Worm (Caenorhabditis elegans) whole organism, young adult: ENCODE data around the gene nhr-67.

Experiments used
- B0336.3 ChIP-seq: fragments of 200-800 bp; sonication (Bioruptor generic); IDR thresholded peaks from 2 replicates; pipeline ENCODE4 v1.3.6; 2022; ENCODE audit warnings: missing genetic modification characterization, missing compliant biosample characterization
- F10E7.11 ChIP-seq: sonication (generic microtip); optimal IDR thresholded peaks from 2 replicates; lab custom pipeline; 2017; ENCODE audit warnings: mild to moderate bottlenecking, missing genetic modification characterization, moderate library complexity, missing compliant biosample characterization
- F22D6.2 ChIP-seq: sonication (generic microtip); optimal IDR thresholded peaks from 2 replicates; lab custom pipeline; 2016; ENCODE audit warnings: mild to moderate bottlenecking, missing genetic modification characterization, missing compliant biosample characterization
- F23B12.7 ChIP-seq: sonication (generic microtip); optimal IDR thresholded peaks from 2 replicates; lab custom pipeline; 2017; ENCODE audit warnings: missing genetic modification characterization, mild to moderate bottlenecking, missing compliant biosample characterization, antibody characterized with exemption, moderate library complexity; ENCODE audit not compliant: insufficient read depth
- F33H1.4 ChIP-seq: fragments of 200-800 bp; sonication (Bioruptor generic); IDR thresholded peaks from 2 replicates; pipeline ENCODE4 v1.3.6; 2022; ENCODE audit warnings: missing genetic modification reagents, missing genetic modification characterization, missing compliant biosample characterization
- F52B5.7 ChIP-seq: sonication (generic microtip); optimal IDR thresholded peaks from 2 replicates; lab custom pipeline; 2016; ENCODE audit warnings: mild to moderate bottlenecking, missing genetic modification characterization, missing compliant biosample characterization
- F57A8.1 ChIP-seq: fragments of 200-800 bp; sonication (Bioruptor generic); optimal IDR thresholded peaks from 2 replicates; lab custom pipeline; 2018; ENCODE audit warnings: mild to moderate bottlenecking, missing genetic modification characterization, moderate library complexity, missing compliant biosample characterization
- K12H6.12 ChIP-seq: fragments of 200-800 bp; sonication (Bioruptor generic); optimal IDR thresholded peaks from 2 replicates; lab custom pipeline; 2018; ENCODE audit warnings: mild to moderate bottlenecking, missing genetic modification characterization, missing compliant biosample characterization
- T07F8.4 ChIP-seq: sonication (generic microtip); optimal IDR thresholded peaks from 2 replicates; lab custom pipeline; 2016; ENCODE audit warnings: mild to moderate bottlenecking, missing genetic modification characterization, moderate library complexity, missing compliant biosample characterization
- Y53G8AR.9 ChIP-seq: fragments of 200-800 bp; sonication (Bioruptor generic); conservative IDR thresholded peaks from 2 replicates; pipeline ENCODE4 v1.3.6; 2022; ENCODE audit warnings: missing genetic modification reagents, missing genetic modification characterization, missing compliant biosample characterization
- Y56A3A.18 ChIP-seq: fragments of 200-800 bp; sonication (Bioruptor generic); IDR thresholded peaks from 2 replicates; pipeline ENCODE4 v1.3.6; 2022; ENCODE audit warnings: missing genetic modification reagents, missing genetic modification characterization, missing compliant biosample characterization
- Y67H2A.10 ChIP-seq: fragments of 200-800 bp; sonication (Bioruptor generic); conservative IDR thresholded peaks from 2 replicates; pipeline ENCODE4 v1.3.6; 2022; ENCODE audit warnings: missing genetic modification reagents, missing genetic modification characterization, missing compliant biosample characterization
- Y95B8A.8 ChIP-seq: fragments of 200-800 bp; sonication (Bioruptor generic); IDR thresholded peaks from 2 replicates; pipeline ENCODE4 v1.3.6; 2022; ENCODE audit warnings: missing genetic modification reagents, missing genetic modification characterization, missing compliant biosample characterization
- atf-7 ChIP-seq: sonication (generic microtip); optimal IDR thresholded peaks from 2 replicates; lab custom pipeline; 2017; ENCODE audit warnings: mild to moderate bottlenecking, missing genetic modification characterization, missing compliant biosample characterization
- athp-1 ChIP-seq: sonication (generic microtip); optimal IDR thresholded peaks from 2 replicates; lab custom pipeline; 2017; ENCODE audit warnings: mild to moderate bottlenecking, missing genetic modification characterization, missing compliant biosample characterization
- attf-3 ChIP-seq: fragments of 200-800 bp; sonication (Bioruptor generic); conservative IDR thresholded peaks from 2 replicates; pipeline ENCODE4 v1.3.6; 2022; ENCODE audit warnings: missing genetic modification reagents, missing genetic modification characterization, missing compliant biosample characterization
- cebp-2 ChIP-seq: fragments of 200-800 bp; sonication (Bioruptor generic); IDR thresholded peaks from 2 replicates; pipeline ENCODE4 v1.3.6; 2022; ENCODE audit warnings: missing genetic modification characterization, missing compliant biosample characterization
- ceh-27 ChIP-seq: fragments of 200-800 bp; sonication (Bioruptor generic); optimal IDR thresholded peaks from 2 replicates; lab custom pipeline; 2018; ENCODE audit warnings: mild to moderate bottlenecking, missing genetic modification characterization, moderate library complexity, missing compliant biosample characterization
- ceh-79 ChIP-seq: sonication (generic microtip); optimal IDR thresholded peaks from 2 replicates; lab custom pipeline; 2017; ENCODE audit warnings: mild to moderate bottlenecking, missing genetic modification characterization, missing compliant biosample characterization
- chd-7 ChIP-seq: sonication (generic microtip); optimal IDR thresholded peaks from 2 replicates; lab custom pipeline; 2016; ENCODE audit warnings: mild to moderate bottlenecking, missing genetic modification characterization, moderate library complexity, missing compliant biosample characterization
- die-1 ChIP-seq: sonication (generic microtip); optimal IDR thresholded peaks from 2 replicates; lab custom pipeline; 2016; ENCODE audit warnings: missing genotype, mild to moderate bottlenecking, missing genetic modification characterization, missing compliant biosample characterization
- dox-1 ChIP-seq: fragments of 200-800 bp; sonication (Bioruptor generic); IDR thresholded peaks from 2 replicates; pipeline ENCODE4 v1.3.6; 2022; ENCODE audit warnings: missing genetic modification reagents, missing genetic modification characterization, missing compliant biosample characterization
- egl-18 ChIP-seq: fragments of 200-800 bp; sonication (Bioruptor generic); IDR thresholded peaks from 2 replicates; pipeline ENCODE4 v1.3.6; 2022; ENCODE audit warnings: missing genetic modification reagents, missing genetic modification characterization, missing compliant biosample characterization
- ekl-4 ChIP-seq: fragments of 200-800 bp; sonication (Bioruptor generic); IDR thresholded peaks from 2 replicates; pipeline ENCODE4 v1.3.6; 2022; ENCODE audit warnings: missing genetic modification reagents, missing genetic modification characterization, missing compliant biosample characterization
- hlh-26 ChIP-seq: fragments of 200-800 bp; sonication (Bioruptor generic); conservative IDR thresholded peaks from 2 replicates; pipeline ENCODE4 v1.3.6; 2022; ENCODE audit warnings: missing genetic modification reagents, missing genetic modification characterization, missing compliant biosample characterization
- hmg-1.2 ChIP-seq: fragments of 200-800 bp; sonication (Bioruptor generic); IDR thresholded peaks from 2 replicates; pipeline ENCODE4 v1.3.6; 2022; ENCODE audit warnings: missing genetic modification reagents, missing genetic modification characterization, missing compliant biosample characterization
- hrde-1 ChIP-seq: sonication (generic microtip); optimal IDR thresholded peaks from 2 replicates; lab custom pipeline; 2016; ENCODE audit warnings: missing genetic modification characterization, mild to moderate bottlenecking, missing compliant biosample characterization, moderate library complexity, missing genotype, missing genetic modification reagents, borderline replicate concordance
- let-526 ChIP-seq: fragments of 200-800 bp; sonication (Bioruptor generic); IDR thresholded peaks from 2 replicates; pipeline ENCODE4 v1.3.6; 2022; ENCODE audit warnings: missing genetic modification reagents, missing genetic modification characterization, missing compliant biosample characterization
- let-607 ChIP-seq, 2 experiments: fragments of 200-800 bp in 1 of 2; sonication (Bioruptor generic) in 1 of 2; sonication (generic microtip) in 1 of 2; optimal IDR thresholded peaks; 2 replicates each; lab custom pipeline; 2016 to 2018; ENCODE audit warnings: mild to moderate bottlenecking in 2 of 2, missing compliant biosample characterization in 2 of 2, missing genetic modification characterization in 2 of 2, moderate library complexity in 2 of 2, missing genotype in 1 of 2
- lir-1 ChIP-seq: fragments of 200-800 bp; sonication (Bioruptor generic); conservative IDR thresholded peaks from 2 replicates; pipeline ENCODE4 v1.3.6; 2022; ENCODE audit warnings: missing genetic modification reagents, missing genetic modification characterization, missing compliant biosample characterization
- lsl-1 ChIP-seq: fragments of 200-800 bp; sonication (Bioruptor generic); optimal IDR thresholded peaks from 2 replicates; lab custom pipeline; 2018; ENCODE audit warnings: mild to moderate bottlenecking, missing genetic modification characterization, moderate library complexity, missing compliant biosample characterization
- lsy-27 ChIP-seq: sonication (generic microtip); optimal IDR thresholded peaks from 2 replicates; lab custom pipeline; 2017; ENCODE audit warnings: missing genetic modification characterization, mild to moderate bottlenecking, missing compliant biosample characterization, antibody characterized with exemption, missing genotype, borderline replicate concordance; ENCODE audit not compliant: insufficient read depth
- nfya-2 ChIP-seq: fragments of 200-800 bp; sonication (Bioruptor generic); IDR thresholded peaks from 2 replicates; pipeline ENCODE4 v1.3.6; 2022; ENCODE audit warnings: missing genetic modification reagents, missing genetic modification characterization, missing compliant biosample characterization
- nfyb-1 ChIP-seq: fragments of 200-800 bp; sonication (Bioruptor generic); IDR thresholded peaks from 2 replicates; pipeline ENCODE4 v1.3.6; 2022; ENCODE audit warnings: missing genetic modification reagents, missing genetic modification characterization, missing compliant biosample characterization
- nhr-179 ChIP-seq: sonication (generic microtip); optimal IDR thresholded peaks from 2 replicates; lab custom pipeline; 2016; ENCODE audit warnings: mild to moderate bottlenecking, missing genetic modification characterization, missing compliant biosample characterization
- nhr-80 ChIP-seq: sonication (generic microtip); optimal IDR thresholded peaks from 2 replicates; lab custom pipeline; 2016; ENCODE audit warnings: missing genetic modification characterization, missing compliant biosample characterization
- pha-4 ChIP-seq: fragments of 150-350 bp; sonication (generic microtip); optimal IDR thresholded peaks from 2 replicates; lab custom pipeline; 2014; ENCODE audit warnings: missing biosample characterization, missing genetic modification reagents, missing genetic modification characterization
- rec-8 ChIP-seq, 2 experiments: sonication (generic microtip); optimal IDR thresholded peaks; 2 replicates each; lab custom pipeline; 2016; ENCODE audit warnings: mild to moderate bottlenecking in 2 of 2, missing genetic modification characterization in 2 of 2, missing genetic modification reagents in 2 of 2, missing genotype in 2 of 2, missing biosample characterization in 1 of 2, missing compliant biosample characterization in 1 of 2, moderate library complexity in 1 of 2
- repo-1 ChIP-seq: sonication (generic microtip); optimal IDR thresholded peaks from 2 replicates; lab custom pipeline; 2017; ENCODE audit warnings: mild to moderate bottlenecking, missing genetic modification characterization, missing compliant biosample characterization
- rpc-1 ChIP-seq, 2 experiments: fragments of 150-350 bp in 1 of 2; sonication (generic microtip) in 1 of 2; optimal IDR thresholded peaks; 2 replicates each; lab custom pipeline; 2014 to 2018; ENCODE audit warnings: missing biosample characterization in 1 of 2, missing genetic modification characterization in 1 of 2, missing genetic modification reagents in 1 of 2, missing genotype in 1 of 2
- snpc-3.4 ChIP-seq: sonication (generic microtip); optimal IDR thresholded peaks from 2 replicates; lab custom pipeline; 2017; ENCODE audit warnings: missing genetic modification characterization, mild to moderate bottlenecking, missing compliant biosample characterization, antibody characterized with exemption, moderate library complexity, missing genotype, missing genetic modification reagents
- sptf-2 ChIP-seq: fragments of 200-800 bp; sonication (Bioruptor generic); optimal IDR thresholded peaks from 2 replicates; lab custom pipeline; 2018; ENCODE audit warnings: mild to moderate bottlenecking, missing genetic modification characterization, missing compliant biosample characterization
- ztf-25 ChIP-seq: fragments of 200-800 bp; sonication (Bioruptor generic); IDR thresholded peaks from 2 replicates; pipeline ENCODE4 v1.3.6; 2022; ENCODE audit warnings: missing genetic modification reagents, missing genetic modification characterization, missing compliant biosample characterization
- ztf-26 ChIP-seq: sonication (generic microtip); optimal IDR thresholded peaks from 2 replicates; lab custom pipeline; 2017; ENCODE audit warnings: missing genetic modification characterization, missing compliant biosample characterization
- ztf-3 ChIP-seq: fragments of 200-800 bp; sonication (Bioruptor generic); optimal IDR thresholded peaks from 2 replicates; lab custom pipeline; 2018; ENCODE audit warnings: mild to moderate bottlenecking, missing genetic modification characterization, missing compliant biosample characterization

The nhr-67 gene

DNA sequence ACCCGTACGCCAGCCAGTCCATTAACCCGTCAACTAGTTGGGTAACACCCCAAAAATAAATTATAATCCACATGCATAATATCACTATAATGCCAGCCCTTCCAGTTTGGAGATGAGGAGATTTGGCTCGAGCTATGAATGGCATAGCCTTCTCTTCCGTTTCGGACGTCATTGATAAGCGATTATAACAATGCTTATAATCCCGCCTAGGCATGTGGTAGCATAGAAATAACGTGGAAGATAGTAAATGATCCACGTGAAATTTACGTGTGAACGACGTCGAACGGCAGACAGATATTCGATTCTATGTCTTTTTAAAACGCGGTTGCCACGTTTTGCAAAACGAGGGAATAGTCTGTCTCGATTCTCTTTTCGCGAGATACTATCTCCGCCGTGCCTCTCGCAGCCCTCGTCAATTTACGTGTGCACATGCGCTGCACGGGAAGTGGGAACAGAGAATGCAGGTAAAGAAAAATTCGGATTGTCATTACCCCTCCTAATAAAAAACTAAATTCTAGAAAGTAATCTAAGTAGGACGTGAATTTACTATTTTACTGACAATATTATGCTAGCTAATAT, 20.7 kb upstream of the nhr-67 start (continued):
- TF ChIP-seq F57A8.1, result no peak
- TF ChIP-seq cebp-2 (GFP tag; lab: Robert Waterston, UW), result no peak
- peak; percentile 35; the same call in 1 of the 2 replicates for TF ChIP-seq hmg-1.2
- no peak for TF ChIP-seq let-526 (GFP tag; lab: Robert Waterston, UW)
- TF ChIP-seq nhr-179 (tag; lab: Kevin White, UChicago), result no peak
- peak; percentile 18 for TF ChIP-seq ztf-3
- no peak for TF ChIP-seq hrde-1
- no peak for TF ChIP-seq ztf-26 (tag; lab: Kevin White, UChicago)
- TF ChIP-seq pha-4 (tag; lab: Kevin White, UChicago), result no peak
- TF ChIP-seq die-1 (tag; lab: Kevin White, UChicago), result peak; percentile 30
- no peak for TF ChIP-seq hlh-26
- TF ChIP-seq chd-7 (tag; lab: Kevin White, UChicago), result peak; percentile 58
- TF ChIP-seq K12H6.12, result no peak
- TF ChIP-seq T07F8.4 (tag; lab: Kevin White, UChicago), result no peak
- no peak for TF ChIP-seq F52B5.7 (tag; lab: Kevin White, UChicago)
- no peak for TF ChIP-seq nfya-2 (GFP tag; lab: Robert Waterston, UW)
- TF ChIP-seq let-607 (tag; optimal IDR thresholded peaks at IDR 0.05; lab: Kevin White, UChicago), result peak in 1 of 2 experiments; percentile 46
- no peak for TF ChIP-seq F10E7.11
- no peak for TF ChIP-seq nhr-80 (tag; lab: Kevin White, UChicago)
- TF ChIP-seq ekl-4 (GFP tag; lab: Robert Waterston, UW), result no peak
- TF ChIP-seq repo-1 (tag; lab: Kevin White, UChicago), result no peak
- TF ChIP-seq F33H1.4 (GFP tag; lab: Robert Waterston, UW), result no peak
- no peak for TF ChIP-seq ztf-25 (GFP tag; lab: Robert Waterston, UW)
- peak; percentile 74; the same call in 1 of the 2 replicates for TF ChIP-seq nfyb-1
- no peak for TF ChIP-seq F22D6.2 (tag; lab: Kevin White, UChicago)
- TF ChIP-seq lir-1 (GFP tag; lab: Robert Waterston, UW), result no peak
- no peak for TF ChIP-seq Y53G8AR.9 (GFP tag; lab: Robert Waterston, UW)
- no peak for TF ChIP-seq lsl-1
- no peak for TF ChIP-seq atf-7 (tag; lab: Kevin White, UChicago)
- no peak for TF ChIP-seq Y67H2A.10 (GFP tag; lab: Robert Waterston, UW)
- no peak for TF ChIP-seq B0336.3 (GFP tag; lab: Robert Waterston, UW)
- TF ChIP-seq rpc-1 (optimal IDR thresholded peaks at IDR 0.05; lab: Kevin White, UChicago), result no peak
- no peak for TF ChIP-seq rpc-1 (tag; optimal IDR thresholded peaks at IDR 0.05; lab: Kevin White, UChicago)
- TF ChIP-seq egl-18 (GFP tag; lab: Robert Waterston, UW), result no peak
- no peak for TF ChIP-seq rec-8 (tag; optimal IDR thresholded peaks at IDR 0.05; lab: Kevin White, UChicago)
- no peak for TF ChIP-seq lsy-27
- TF ChIP-seq athp-1 (tag; lab: Kevin White, UChicago), result no peak
- TF ChIP-seq, all 124 proteins: peak for 13

DNA sequence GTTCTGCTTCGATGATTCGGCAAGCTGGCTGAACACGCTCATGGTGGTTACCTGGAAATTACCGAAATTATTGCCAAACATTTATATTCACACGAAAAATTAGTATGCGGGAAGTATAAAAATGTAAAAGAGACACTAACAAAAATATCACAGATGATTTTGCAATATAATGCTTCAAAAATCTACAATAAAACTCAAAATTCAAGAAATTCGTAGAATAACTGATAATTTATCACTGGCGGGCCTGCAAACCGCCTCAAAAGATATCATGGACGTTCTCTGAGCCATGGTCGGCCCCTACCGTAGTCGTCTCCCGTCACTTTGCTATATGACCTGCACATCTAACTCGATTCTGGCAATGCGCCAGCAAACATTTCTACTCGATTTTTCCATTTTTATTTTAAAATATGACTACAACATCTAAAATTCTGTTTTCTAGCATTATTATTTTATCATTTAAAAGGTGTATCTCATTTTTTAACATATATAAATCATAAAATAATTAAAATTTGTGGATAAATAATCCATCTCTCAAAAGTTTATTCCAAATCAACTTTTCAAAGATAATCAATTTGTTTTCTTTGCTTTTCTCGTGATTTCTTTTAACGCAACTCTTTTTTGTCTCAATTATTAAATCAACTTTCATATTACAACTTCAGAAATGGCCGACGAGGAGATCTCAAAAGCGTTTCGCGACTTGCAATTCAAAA, 19.9 kb upstream of the nhr-67 start, which contains the start of the genes F01G4.6 and pfd-1:
Gene F01G4.6 (minus strand): TSS at position 51 of the 710 bp plus-strand sequence.
Gene pfd-1 (plus strand): TSS at position 660 of the 710 bp plus-strand sequence.
- no peak for TF ChIP-seq sptf-2 (GFP tag; lab: Kevin White, UChicago)
- peak; percentile 52; the same call in 1 of the 2 replicates for TF ChIP-seq dox-1 (GFP tag; lab: Robert Waterston, UW)
- 0 out of 2 replicates have a peak, but pooled peaks have one; percentile 64 for TF ChIP-seq B0336.3 (GFP tag; lab: Robert Waterston, UW)
- TF ChIP-seq attf-3 (GFP tag; lab: Robert Waterston, UW), result peak; percentile 43; the same call in 1 of the 2 replicates
- TF ChIP-seq die-1 (tag; lab: Kevin White, UChicago), result no peak
- TF ChIP-seq Y95B8A.8 (GFP tag; lab: Robert Waterston, UW), result 0 out of 2 replicates have a peak, but pooled peaks have one; percentile 49
- TF ChIP-seq K12H6.12, result peak; percentile 68
- peak; percentile 51; the same call in 1 of the 2 replicates for TF ChIP-seq Y56A3A.18 (GFP tag; lab: Robert Waterston, UW)
- peak; percentile 69 for TF ChIP-seq pha-4 (tag; lab: Kevin White, UChicago)
- peak; percentile 57 for TF ChIP-seq snpc-3.4 (tag; lab: Kevin White, UChicago)
- TF ChIP-seq ceh-27, result peak; percentile 72
- no peak for TF ChIP-seq nfya-2 (GFP tag; lab: Robert Waterston, UW)
- peak; percentile 37 for TF ChIP-seq repo-1 (tag; lab: Kevin White, UChicago)
- no peak for TF ChIP-seq let-526 (GFP tag; lab: Robert Waterston, UW)
- peak; percentile 73 for TF ChIP-seq F23B12.7 (tag; lab: Kevin White, UChicago)
- TF ChIP-seq ceh-79 (tag; lab: Kevin White, UChicago), result no peak
